Fruit fly (Drosophila melanogaster) whole organism, embryonic: Measurements from ENCODE around the gene Art9.

Source experiments
- Antp ChIP-seq: fragments of 200-800 bp; sonication (Bioruptor generic); optimal IDR thresholded peaks from 3 replicates; lab custom pipeline; 2016; ENCODE audit warnings: missing biosample characterization, missing genetic modification characterization
- CG14710 ChIP-seq: fragments of 200-800 bp; sonication (Bioruptor generic); optimal IDR thresholded peaks from 3 replicates; lab custom pipeline; 2019; ENCODE audit warnings: missing biosample characterization, mild to moderate bottlenecking, missing genetic modification characterization, moderate library complexity
- CG2875 ChIP-seq: fragments of 200-800 bp; sonication (Bioruptor generic); optimal IDR thresholded peaks from 2 replicates; lab custom pipeline; 2017; ENCODE audit warnings: missing biosample characterization, mild to moderate bottlenecking, missing genetic modification characterization, missing genetic modification reagents
- CG3163 ChIP-seq: fragments of 200-800 bp; sonication (Bioruptor generic); optimal IDR thresholded peaks from 3 replicates; lab custom pipeline; 2016; ENCODE audit warnings: missing biosample characterization, missing genetic modification characterization
- CG4404 ChIP-seq: fragments of 200-800 bp; sonication (Bioruptor generic); IDR thresholded peaks from 2 replicates; pipeline ENCODE4 v1.3.6; 2022; ENCODE audit warnings: missing biosample characterization, missing genetic modification characterization
- E2f2 ChIP-seq: fragments of 200-800 bp; sonication (Bioruptor generic); IDR thresholded peaks from 2 replicates; pipeline ENCODE4 v1.3.6; 2022; ENCODE audit warnings: missing biosample characterization, missing genetic modification characterization
- Sin3A ChIP-seq: fragments of >200 bp; optimal IDR thresholded peaks from 2 replicates; lab custom pipeline; 2018
- Ssrp ChIP-seq: fragments of 200-800 bp; sonication (Bioruptor generic); optimal IDR thresholded peaks from 2 replicates; lab custom pipeline; 2018; ENCODE audit warnings: missing biosample characterization, mild to moderate bottlenecking, missing genetic modification characterization, moderate library complexity
- cato ChIP-seq: fragments of 200-800 bp; sonication (Bioruptor generic); optimal IDR thresholded peaks from 2 replicates; lab custom pipeline; 2016; ENCODE audit warnings: missing biosample characterization, missing genetic modification characterization, borderline replicate concordance
- dmrt11E ChIP-seq: fragments of 200-800 bp; sonication (Bioruptor generic); optimal IDR thresholded peaks from 3 replicates; lab custom pipeline; 2018; ENCODE audit warnings: missing biosample characterization, mild to moderate bottlenecking, missing genetic modification characterization, moderate library complexity
- tin ChIP-seq: fragments of 200-800 bp; sonication (Bioruptor generic); optimal IDR thresholded peaks from 3 replicates; lab custom pipeline; 2016; ENCODE audit warnings: missing biosample characterization, missing genetic modification characterization

DNA sequence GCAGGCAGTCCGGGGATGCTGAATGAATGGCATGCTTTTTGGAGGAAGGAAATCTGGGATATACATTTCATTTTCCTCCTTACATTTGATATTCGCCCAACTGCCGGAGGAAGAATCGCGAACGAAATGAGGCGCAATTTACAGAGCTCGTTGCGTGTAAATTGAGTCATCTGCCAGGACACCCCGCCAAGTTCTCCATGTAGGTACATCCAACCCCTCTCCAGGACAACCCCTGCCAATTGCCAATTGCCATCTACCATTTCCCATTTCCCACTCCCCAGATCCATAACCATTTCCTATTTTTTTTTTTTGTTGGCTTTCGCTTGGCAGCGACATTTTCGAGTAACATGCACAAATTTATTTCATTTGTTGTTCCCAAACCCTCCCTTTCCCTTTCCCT is 46.4 kb downstream of the Art9 start:
- TF ChIP-seq Antp (GFP tag; lab: Kevin White, UChicago) (no peak), dmrt11E (tag; lab: Kevin White, UChicago) (no peak), CG3163 (GFP tag; lab: Kevin White, UChicago) (no peak), CG14710 (no peak), cato (GFP tag; lab: Kevin White, UChicago) (no peak), tin (GFP tag; lab: Kevin White, UChicago) (no peak), Ssrp (tag; lab: Kevin White, UChicago) (no peak), E2f2 (GFP tag; lab: Robert Waterston, UW) (no peak), Sin3A (lab: Kevin White, UChicago) (no peak), CG2875 (no peak), CG4404 (GFP tag; lab: Robert Waterston, UW) (no peak)
